Fruit fly (Drosophila melanogaster) whole organism, pupa: ENCODE data around the gene Edc3.
A peak's percentile ranks its signal among the peaks of the same experiment; 100 is the strongest.

Source experiments
- CG10348 ChIP-seq: fragments of 200-800 bp; sonication (Bioruptor generic); IDR thresholded peaks from 2 replicates; pipeline ENCODE4 v1.3.6; 2022; ENCODE audit warnings: missing biosample characterization, missing genetic modification characterization
- CG12605 ChIP-seq: fragments of 200-800 bp; sonication (Bioruptor generic); IDR thresholded peaks from 2 replicates; pipeline ENCODE4 v1.3.6; 2022; ENCODE audit warnings: missing biosample characterization, missing genetic modification characterization
- CG13204 ChIP-seq: fragments of 200-800 bp; sonication (Bioruptor generic); optimal IDR thresholded peaks from 2 replicates; lab custom pipeline; 2018; ENCODE audit warnings: missing biosample characterization, mild to moderate bottlenecking, missing genetic modification characterization, moderate library complexity
- CG14655 ChIP-seq: fragments of 200-800 bp; sonication (Bioruptor generic); optimal IDR thresholded peaks from 3 replicates; lab custom pipeline; 2017; ENCODE audit warnings: mild to moderate bottlenecking, missing biosample characterization, missing genetic modification reagents, missing genetic modification characterization
- CG15710 ChIP-seq: fragments of 200-800 bp; sonication (Bioruptor generic); optimal IDR thresholded peaks from 2 replicates; lab custom pipeline; 2018; ENCODE audit warnings: missing biosample characterization, mild to moderate bottlenecking, missing genetic modification characterization, moderate library complexity
- CG17806 ChIP-seq: fragments of 200-800 bp; sonication (Bioruptor generic); optimal IDR thresholded peaks from 2 replicates; lab custom pipeline; 2018; ENCODE audit warnings: missing biosample characterization, mild to moderate bottlenecking, missing genetic modification characterization, moderate library complexity
- CG32121 ChIP-seq: fragments of 200-800 bp; sonication (Bioruptor generic); IDR thresholded peaks from 2 replicates; pipeline ENCODE4 v1.3.6; 2022; ENCODE audit warnings: missing biosample characterization, missing genetic modification characterization
- CG34367 ChIP-seq: fragments of 200-800 bp; sonication (Bioruptor generic); optimal IDR thresholded peaks from 2 replicates; lab custom pipeline; 2018; ENCODE audit warnings: missing biosample characterization, mild to moderate bottlenecking, missing genetic modification characterization
- CG4496 ChIP-seq: fragments of 200-800 bp; sonication (Bioruptor generic); IDR thresholded peaks from 3 replicates; pipeline ENCODE4 v1.3.6; 2022; ENCODE audit warnings: missing biosample characterization, missing genetic modification characterization
- CG8159 ChIP-seq: fragments of 200-800 bp; sonication (Bioruptor generic); optimal IDR thresholded peaks from 3 replicates; lab custom pipeline; 2018; ENCODE audit warnings: missing biosample characterization, mild to moderate bottlenecking, missing genetic modification characterization, moderate library complexity
- CG8301 ChIP-seq: fragments of 200-800 bp; sonication (Bioruptor generic); optimal IDR thresholded peaks from 2 replicates; lab custom pipeline; 2018; ENCODE audit warnings: missing biosample characterization, mild to moderate bottlenecking, missing genetic modification characterization
- CG9948 ChIP-seq: fragments of 200-800 bp; sonication (Bioruptor generic); optimal IDR thresholded peaks from 2 replicates; lab custom pipeline; 2018; ENCODE audit warnings: missing biosample characterization, mild to moderate bottlenecking, missing genetic modification characterization, moderate library complexity
- D1 ChIP-seq: fragments of 200-800 bp; sonication (Bioruptor generic); optimal IDR thresholded peaks from 2 replicates; lab custom pipeline; 2018; ENCODE audit warnings: missing biosample characterization, mild to moderate bottlenecking, missing genetic modification characterization, moderate library complexity
- EcR ChIP-seq: fragments of 200-800 bp; sonication (Bioruptor generic); optimal IDR thresholded peaks from 3 replicates; lab custom pipeline; 2019; ENCODE audit warnings: missing biosample characterization, missing genetic modification characterization, mild to moderate bottlenecking, moderate library complexity, missing genetic modification reagents
- Ets98B ChIP-seq: fragments of 200-800 bp; sonication (Bioruptor generic); IDR thresholded peaks from 2 replicates; pipeline ENCODE4 v1.3.6; 2022; ENCODE audit warnings: missing biosample characterization, missing genetic modification characterization
- Pif1A ChIP-seq: fragments of 200-800 bp; sonication (Bioruptor generic); optimal IDR thresholded peaks from 3 replicates; lab custom pipeline; 2016; ENCODE audit warnings: missing biosample characterization, missing genetic modification characterization
- Pif1B ChIP-seq: fragments of 200-800 bp; sonication (Bioruptor generic); optimal IDR thresholded peaks from 3 replicates; lab custom pipeline; 2016; ENCODE audit warnings: missing biosample characterization, missing genetic modification characterization
- Snoo ChIP-seq: fragments of 200-800 bp; sonication (Bioruptor generic); optimal IDR thresholded peaks from 3 replicates; lab custom pipeline; 2017; ENCODE audit warnings: missing biosample characterization, mild to moderate bottlenecking, missing genetic modification characterization, inconsistent platforms
- fd96Ca ChIP-seq: fragments of 200-800 bp; sonication (Bioruptor generic); IDR thresholded peaks from 3 replicates; pipeline ENCODE4 v1.3.6; 2022; ENCODE audit warnings: missing biosample characterization, missing genetic modification characterization
- gl ChIP-seq: fragments of 200-800 bp; sonication (Bioruptor generic); optimal IDR thresholded peaks from 2 replicates; lab custom pipeline; 2018; ENCODE audit warnings: missing biosample characterization, mild to moderate bottlenecking, missing genetic modification characterization
- rn ChIP-seq: fragments of 200-800 bp; sonication (Bioruptor generic); IDR thresholded peaks from 2 replicates; pipeline ENCODE4 v1.3.6; 2022; ENCODE audit warnings: missing biosample characterization, missing genetic modification characterization

Edc3 gene

DNA sequence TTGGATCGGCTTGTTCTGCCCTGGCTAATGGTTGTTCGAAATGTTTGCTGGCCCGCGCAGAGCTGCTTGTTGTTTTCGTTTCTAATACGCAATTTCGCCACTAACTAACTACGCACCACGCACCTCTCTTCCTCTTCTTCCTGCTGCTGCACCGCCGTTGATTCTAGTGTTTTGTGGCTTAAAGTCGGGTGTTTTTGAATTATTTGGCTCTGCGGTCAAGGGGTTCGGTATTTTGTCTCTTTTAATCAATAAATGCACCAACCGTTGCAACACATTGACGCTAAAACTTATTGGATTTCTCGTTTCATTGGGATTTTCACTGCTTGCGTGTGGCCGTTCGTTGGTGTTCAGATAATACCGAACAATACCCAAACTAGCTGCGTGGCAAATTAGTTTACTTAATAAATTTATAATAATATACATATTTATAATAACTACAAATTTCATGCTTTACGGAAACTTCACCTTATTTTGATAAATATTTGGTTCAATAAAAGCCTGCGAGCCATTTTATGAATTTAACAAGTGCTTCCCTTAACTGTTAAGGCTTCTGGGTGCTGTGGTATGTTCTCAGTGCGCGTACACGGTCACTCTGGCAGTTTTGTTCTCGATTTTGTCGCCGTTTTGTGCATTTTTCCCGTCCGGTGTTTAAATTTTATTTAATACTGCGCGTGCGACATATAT lies at the start of gene Edc3, which contains the start of gene Nedd4:
Gene Edc3 (minus strand): TSS at position 351 of the 684 bp plus-strand sequence.
Gene Nedd4 (plus strand): TSS at position 571 of the 684 bp plus-strand sequence.
- TF ChIP-seq CG32121: no peak
- no peak for TF ChIP-seq Snoo (tag; lab: Kevin White, UChicago)
- TF ChIP-seq CG15710 (tag; lab: Kevin White, UChicago): no peak
- no peak for TF ChIP-seq CG34367 (tag; lab: Kevin White, UChicago)
- no peak for TF ChIP-seq CG17806 (tag; lab: Kevin White, UChicago)
- no peak for TF ChIP-seq D1
- TF ChIP-seq CG4496 (GFP tag; lab: Robert Waterston, UW): no peak
- TF ChIP-seq, all 21 proteins: peak for 0

DNA sequence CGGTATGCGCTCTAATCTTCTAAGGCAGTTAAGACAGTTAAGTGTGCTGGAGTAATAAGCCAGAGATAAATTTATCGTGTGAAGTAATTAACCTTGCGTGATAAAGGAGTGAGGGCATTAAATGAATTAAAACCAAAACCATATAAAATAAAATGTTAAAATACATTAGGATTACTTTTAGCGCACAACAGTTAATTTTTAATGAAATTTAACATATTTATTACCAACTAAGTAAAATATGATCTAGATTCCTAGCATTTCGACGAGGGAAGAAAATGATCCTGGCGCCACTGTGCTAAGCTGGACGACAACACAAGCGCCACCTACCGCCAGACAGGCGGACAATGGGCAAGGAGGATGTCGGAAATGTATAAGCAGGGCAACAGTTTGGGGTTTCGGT lies 49.5 kb upstream of the Edc3 start:
- TF ChIP-seq Snoo (tag; lab: Kevin White, UChicago) (peak; percentile 26), Pif1B (peak; percentile 2), CG14655 (GFP tag; lab: Kevin White, UChicago) (peak; percentile 14), Pif1A (GFP tag; lab: Kevin White, UChicago) (peak; percentile 26), CG17806 (tag; lab: Kevin White, UChicago) (peak; percentile 53), CG15710 (tag; lab: Kevin White, UChicago) (peak; percentile 18), gl (tag; lab: Kevin White, UChicago) (no peak), CG12605 (no peak), CG34367 (tag; lab: Kevin White, UChicago) (peak; percentile 29), CG9948 (tag; lab: Kevin White, UChicago) (peak; percentile 80), CG10348 (GFP tag; lab: Robert Waterston, UW) (no peak)
- TF ChIP-seq, all 21 proteins: peak for 8

DNA sequence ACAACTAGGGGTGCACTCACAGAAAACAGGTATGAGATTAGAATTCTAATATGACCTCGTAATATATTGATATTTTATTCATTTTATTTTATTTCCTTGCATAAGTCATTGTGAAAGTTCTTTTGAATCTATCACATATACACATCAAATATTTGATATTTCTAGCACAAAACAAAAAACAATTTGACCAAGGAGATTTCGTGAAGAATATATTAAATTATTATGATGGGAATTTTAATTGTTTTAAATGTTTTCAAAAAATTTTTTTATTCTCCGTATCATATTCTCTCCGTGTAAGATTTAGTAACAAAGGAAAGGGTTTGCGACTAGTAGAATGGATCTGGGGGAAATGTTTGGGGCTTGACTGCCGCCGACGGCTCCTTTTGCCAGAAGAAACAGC lies 48.8 kb upstream of the Edc3 start:
- TF ChIP-seq EcR (GFP tag; lab: Kevin White, UChicago) (peak; percentile 44), CG12605 (peak; percentile 69), CG9948 (tag; lab: Kevin White, UChicago) (peak; percentile 100), rn (no peak; the same call in 1 of the 2 replicates), CG8301 (tag; lab: Kevin White, UChicago) (peak; percentile 82), CG8159 (tag; lab: Kevin White, UChicago) (peak; percentile 99), CG14655 (GFP tag; lab: Kevin White, UChicago) (peak; percentile 91), CG17806 (tag; lab: Kevin White, UChicago) (peak; percentile 99), D1 (peak; percentile 99), Snoo (tag; lab: Kevin White, UChicago) (peak; percentile 71), CG13204 (GFP tag; lab: Kevin White, UChicago) (peak; percentile 34), gl (tag; lab: Kevin White, UChicago) (peak; percentile 92), Pif1B (peak; percentile 80), CG10348 (GFP tag; lab: Robert Waterston, UW) (no peak), Pif1A (GFP tag; lab: Kevin White, UChicago) (peak; percentile 86), CG34367 (tag; lab: Kevin White, UChicago) (peak; percentile 98), CG32121 (peak; percentile 66), Ets98B (GFP tag; lab: Robert Waterston, UW) (peak; percentile 66), CG15710 (tag; lab: Kevin White, UChicago) (peak; percentile 98), fd96Ca (GFP tag; lab: Robert Waterston, UW) (no peak), CG4496 (GFP tag; lab: Robert Waterston, UW) (peak; percentile 83)

dm6 chr3L:17577530-17578351 lies 48.1 kb upstream of the Edc3 start:
- no peak for TF ChIP-seq gl (tag; lab: Kevin White, UChicago)
- TF ChIP-seq Ets98B (GFP tag; lab: Robert Waterston, UW): peak; percentile 59
- no peak for TF ChIP-seq CG34367 (tag; lab: Kevin White, UChicago)
- no peak for TF ChIP-seq CG15710 (tag; lab: Kevin White, UChicago)
- TF ChIP-seq CG12605: no peak
- TF ChIP-seq CG9948 (tag; lab: Kevin White, UChicago): no peak
- TF ChIP-seq fd96Ca (GFP tag; lab: Robert Waterston, UW): peak; percentile 69
- TF ChIP-seq CG32121: peak; percentile 19; the same call in 1 of the 2 replicates
- TF ChIP-seq CG14655 (GFP tag; lab: Kevin White, UChicago): peak; percentile 34
- no peak for TF ChIP-seq CG10348 (GFP tag; lab: Robert Waterston, UW)
- TF ChIP-seq D1: no peak
- TF ChIP-seq CG8159 (tag; lab: Kevin White, UChicago): no peak
- no peak for TF ChIP-seq rn
- TF ChIP-seq CG13204 (GFP tag; lab: Kevin White, UChicago): peak; percentile 83
- TF ChIP-seq Pif1B: peak; percentile 56
- peak; percentile 64 for TF ChIP-seq Snoo (tag; lab: Kevin White, UChicago)
- peak; percentile 63; the same call in 2 of the 3 replicates for TF ChIP-seq CG4496 (GFP tag; lab: Robert Waterston, UW)
- TF ChIP-seq CG17806 (tag; lab: Kevin White, UChicago): no peak
- TF ChIP-seq CG8301 (tag; lab: Kevin White, UChicago): peak; percentile 54
- peak; percentile 35 for TF ChIP-seq Pif1A (GFP tag; lab: Kevin White, UChicago)
- peak; percentile 95 for TF ChIP-seq EcR (GFP tag; lab: Kevin White, UChicago)

DNA sequence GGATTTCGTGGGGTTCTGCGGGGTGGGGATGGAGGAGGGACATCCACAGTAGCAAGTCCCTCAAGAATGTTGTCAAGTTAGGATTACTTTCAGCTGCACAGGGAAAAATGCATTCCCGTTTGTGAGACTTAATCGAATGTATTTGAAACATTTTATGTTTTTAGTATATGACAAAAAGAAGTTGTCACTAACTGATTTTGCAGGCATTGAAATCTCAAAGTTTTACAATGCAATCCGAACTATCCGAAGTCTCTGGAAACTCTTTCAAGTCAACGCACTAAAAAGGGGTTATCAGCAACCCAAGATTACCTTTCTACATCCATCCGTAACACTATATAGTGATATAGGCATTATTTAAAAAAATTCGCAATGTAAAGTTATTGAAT lies 47.2 kb upstream of the Edc3 start:
- TF ChIP-seq Pif1A (GFP tag; lab: Kevin White, UChicago) (peak; percentile 23), Pif1B (no peak), CG17806 (tag; lab: Kevin White, UChicago) (peak; percentile 74), gl (tag; lab: Kevin White, UChicago) (no peak), CG8159 (tag; lab: Kevin White, UChicago) (peak; percentile 77), CG8301 (tag; lab: Kevin White, UChicago) (peak; percentile 13), CG13204 (GFP tag; lab: Kevin White, UChicago) (no peak), Ets98B (GFP tag; lab: Robert Waterston, UW) (no peak), CG9948 (tag; lab: Kevin White, UChicago) (peak; percentile 82), Snoo (tag; lab: Kevin White, UChicago) (no peak), CG10348 (GFP tag; lab: Robert Waterston, UW) (no peak), CG34367 (tag; lab: Kevin White, UChicago) (peak; percentile 74), D1 (peak; percentile 60), CG4496 (GFP tag; lab: Robert Waterston, UW) (0 out of 3 replicates have a peak, but pooled peaks have one; percentile 25), CG14655 (GFP tag; lab: Kevin White, UChicago) (peak; percentile 50), EcR (GFP tag; lab: Kevin White, UChicago) (no peak), CG32121 (no peak), CG15710 (tag; lab: Kevin White, UChicago) (peak; percentile 63), rn (no peak), CG12605 (no peak), fd96Ca (GFP tag; lab: Robert Waterston, UW) (no peak)
